Worm (Caenorhabditis elegans): ENCODE results near the gene F16B12.6.

The F16B12.6 gene

DNA sequence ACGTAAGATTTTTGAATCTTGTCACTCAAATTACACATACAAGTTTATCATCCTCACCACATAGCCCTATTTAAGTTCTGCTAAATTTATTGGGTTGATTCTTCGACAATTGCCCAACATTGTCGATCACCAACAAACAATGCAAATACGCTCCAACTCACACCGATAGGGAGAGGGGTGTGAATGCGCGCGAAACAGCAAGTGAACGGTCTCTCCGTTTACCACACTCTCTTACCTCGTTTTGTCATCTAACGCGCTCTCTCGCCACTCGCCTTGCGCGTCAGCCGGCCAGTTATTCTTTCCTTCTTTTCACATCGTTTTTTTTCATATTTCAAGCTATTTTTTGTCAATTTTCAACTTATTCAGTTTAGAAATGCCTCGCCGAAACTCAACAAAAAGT lies at the start of gene F16B12.6:
Gene F16B12.6, plus strand, starts transcription at position 331 of the 400 bp plus-strand sequence.
- TF ChIP-seq zip-8 (tag; optimal IDR thresholded peaks at IDR 0.05) (no peak), ceh-43 (GFP tag; optimal IDR thresholded peaks at IDR 0.05) (no peak), snpc-4 (tag; optimal IDR thresholded peaks at IDR 0.05) (no peak), unc-62 (GFP tag; optimal IDR thresholded peaks at IDR 0.05) (peak; percentile 52), ztf-11 (tag; optimal IDR thresholded peaks at IDR 0.05) (no peak), bed-3 (GFP tag; optimal IDR thresholded peaks at IDR 0.05) (no peak), elt-3 (tag; optimal IDR thresholded peaks at IDR 0.05) (no peak), pha-4 (tag; optimal IDR thresholded peaks at IDR 0.05) (peak; percentile 93), M03D4.4 (tag; optimal IDR thresholded peaks at IDR 0.05) (peak; percentile 21), nhr-12 (tag; optimal IDR thresholded peaks at IDR 0.05) (no peak), nhr-76 (tag; optimal IDR thresholded peaks at IDR 0.05) (no peak), nhr-2 (tag; optimal IDR thresholded peaks at IDR 0.05) (peak; percentile 58), tbx-8 (GFP tag; optimal IDR thresholded peaks at IDR 0.05) (peak; percentile 26), mab-5 (tag; optimal IDR thresholded peaks at IDR 0.05) (no peak), lin-13 (tag; optimal IDR thresholded peaks at IDR 0.05) (peak; percentile 87), mls-2 (tag; optimal IDR thresholded peaks at IDR 0.05) (peak; percentile 26), hlh-1 (tag; optimal IDR thresholded peaks at IDR 0.05) (peak; percentile 75), flh-1 (GFP tag; optimal IDR thresholded peaks at IDR 0.05) (no peak), nhr-28 (tag; optimal IDR thresholded peaks at IDR 0.05) (no peak), ces-1 (GFP tag; optimal IDR thresholded peaks at IDR 0.05) (peak; percentile 39), lin-32 (GFP tag; optimal IDR thresholded peaks at IDR 0.05) (no peak), nhr-237 (tag; optimal IDR thresholded peaks at IDR 0.05) (peak; percentile 57), ham-2 (GFP tag; optimal IDR thresholded peaks at IDR 0.05) (no peak), unc-120 (tag; optimal IDR thresholded peaks at IDR 0.05; ENCODE audit: poor library complexity, severe bottlenecking) (peak; percentile 32), cnd-1 (tag; optimal IDR thresholded peaks at IDR 0.05) (no peak), sem-2 (GFP tag; optimal IDR thresholded peaks at IDR 0.05) (no peak), drap-1 (GFP tag; optimal IDR thresholded peaks at IDR 0.05) (peak; percentile 15), sptf-1 (tag; optimal IDR thresholded peaks at IDR 0.05) (peak; percentile 65), unc-39 (tag; optimal IDR thresholded peaks at IDR 0.05) (no peak), ceh-83 (GFP tag; optimal IDR thresholded peaks at IDR 0.05) (no peak), ceh-39 (tag; optimal IDR thresholded peaks at IDR 0.05) (peak; percentile 94), lsy-2 (tag; optimal IDR thresholded peaks at IDR 0.05) (peak; percentile 72), elt-1 (tag; optimal IDR thresholded peaks at IDR 0.05; ENCODE audit: borderline replicate concordance, insufficient read depth) (no peak), blmp-1 (tag; optimal IDR thresholded peaks at IDR 0.05) (no peak), mep-1 (tag; optimal IDR thresholded peaks at IDR 0.05) (peak; percentile 86)

DNA sequence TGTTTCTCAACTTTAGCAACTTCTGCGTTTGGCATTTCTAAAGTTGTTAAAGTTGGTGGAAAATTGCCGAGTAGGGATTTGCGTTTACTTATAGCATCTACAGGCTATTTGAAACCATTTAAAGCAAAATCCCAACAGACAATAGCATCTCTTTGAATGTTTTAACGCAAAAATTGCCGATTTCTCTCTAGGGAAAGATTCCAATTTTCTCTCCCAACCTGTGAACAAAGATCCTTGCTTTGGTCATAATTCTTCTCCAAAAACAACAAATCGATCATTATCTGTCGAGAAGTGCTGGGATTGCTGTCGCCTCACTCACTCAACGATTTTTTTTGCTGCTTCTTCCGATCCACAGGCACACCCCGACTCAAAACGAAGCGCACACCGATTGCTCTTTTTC lies 48.4 kb upstream of the F16B12.6 start:
- TF ChIP-seq mep-1 (tag; optimal IDR thresholded peaks at IDR 0.05) (no peak), nhr-76 (tag; optimal IDR thresholded peaks at IDR 0.05) (no peak), snpc-4 (tag; optimal IDR thresholded peaks at IDR 0.05) (no peak), lsy-2 (tag; optimal IDR thresholded peaks at IDR 0.05) (no peak), ztf-11 (tag; optimal IDR thresholded peaks at IDR 0.05) (no peak), sem-2 (GFP tag; optimal IDR thresholded peaks at IDR 0.05) (no peak), ceh-83 (GFP tag; optimal IDR thresholded peaks at IDR 0.05) (no peak), ham-2 (GFP tag; optimal IDR thresholded peaks at IDR 0.05) (no peak), mab-5 (tag; optimal IDR thresholded peaks at IDR 0.05) (no peak)

- TF ChIP-seq hlh-1 (tag; optimal IDR thresholded peaks at IDR 0.05): peak; percentile 77
- TF ChIP-seq unc-39 (tag; optimal IDR thresholded peaks at IDR 0.05): no peak
- TF ChIP-seq drap-1 (GFP tag; optimal IDR thresholded peaks at IDR 0.05): no peak
- TF ChIP-seq unc-120 (tag; optimal IDR thresholded peaks at IDR 0.05; ENCODE audit: poor library complexity, severe bottlenecking): peak; percentile 69
- no peak for TF ChIP-seq lin-32 (GFP tag; optimal IDR thresholded peaks at IDR 0.05)
Measured at ce11 chrX:14054799-14055198, 47.3 kb upstream of the F16B12.6 start.

DNA sequence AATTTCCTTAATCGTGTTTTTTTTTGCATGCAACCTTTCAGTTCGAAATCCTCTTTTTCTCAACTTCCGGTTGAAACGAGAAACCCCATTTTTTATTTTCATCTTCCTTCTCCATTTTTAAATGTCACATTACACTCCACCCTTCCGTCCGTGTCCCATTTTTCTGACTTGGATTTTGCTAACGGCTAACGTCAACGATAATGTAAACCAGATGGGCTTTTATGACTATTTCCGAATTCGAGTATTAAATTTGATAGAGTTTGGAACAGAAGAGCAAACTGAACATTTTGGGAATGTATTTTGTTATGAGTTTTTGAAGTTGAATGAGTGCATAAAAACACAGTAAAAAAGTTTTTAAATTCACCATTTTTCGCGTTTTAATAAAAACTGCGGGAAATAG lies 46.4 kb upstream of the F16B12.6 start:
- TF ChIP-seq sem-2 (GFP tag; optimal IDR thresholded peaks at IDR 0.05): no peak
- no peak for TF ChIP-seq unc-120 (tag; optimal IDR thresholded peaks at IDR 0.05; ENCODE audit: poor library complexity, severe bottlenecking)
- no peak for TF ChIP-seq unc-62 (GFP tag; optimal IDR thresholded peaks at IDR 0.05)
- no peak for TF ChIP-seq ceh-39 (tag; optimal IDR thresholded peaks at IDR 0.05)
- TF ChIP-seq nhr-2 (tag; optimal IDR thresholded peaks at IDR 0.05): no peak
- no peak for TF ChIP-seq zip-8 (tag; optimal IDR thresholded peaks at IDR 0.05)
